Fruit fly (Drosophila melanogaster): ENCODE results near the gene CG14820.

DNA sequence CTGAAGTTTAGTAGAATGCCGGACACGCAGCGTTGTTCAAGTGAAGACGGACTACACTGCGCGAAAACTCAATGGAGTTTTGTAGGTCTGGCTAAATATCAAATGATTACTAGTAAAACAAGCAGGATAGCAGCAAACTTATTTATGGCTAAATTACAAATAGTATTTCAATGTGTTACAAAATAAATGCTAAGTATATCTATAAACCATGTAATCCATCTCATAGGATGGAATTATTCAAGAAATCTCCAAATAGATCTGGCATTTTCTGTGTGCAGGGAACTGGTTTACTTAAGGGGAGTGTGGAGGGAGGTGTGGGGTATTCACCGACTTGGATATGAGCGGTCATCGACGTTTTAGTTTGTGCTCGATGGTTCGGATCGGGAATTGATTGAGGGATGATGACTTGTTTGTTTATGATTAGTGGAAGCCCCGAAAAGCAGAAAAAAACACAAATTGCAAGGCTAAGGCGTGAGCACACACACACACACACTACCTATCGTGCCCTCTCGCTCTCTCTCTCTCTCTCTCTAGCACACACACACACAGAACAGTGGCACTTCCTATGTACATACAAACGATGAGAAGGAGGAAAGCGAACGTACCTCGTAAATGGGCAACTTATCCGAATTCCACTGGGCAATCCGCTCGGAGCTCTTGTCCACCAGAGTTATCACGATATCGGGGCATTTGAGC is 31.2 kb downstream of the CG14820 start:
- TF ChIP-seq N (GFP tag; optimal IDR thresholded peaks at IDR 0.05) (peak; percentile 16), fru (GFP tag; optimal IDR thresholded peaks at IDR 0.05) (peak; percentile 39), pan (optimal IDR thresholded peaks at IDR 0.05) (no peak), foxo (GFP tag; optimal IDR thresholded peaks at IDR 0.05) (peak in 1 of 2 experiments; percentile 24), Myc (optimal IDR thresholded peaks at IDR 0.05) (no peak), Dfd (GFP tag; optimal IDR thresholded peaks at IDR 0.05) (no peak), usp (GFP tag; optimal IDR thresholded peaks at IDR 0.05) (no peak), brk (GFP tag; optimal IDR thresholded peaks at IDR 0.05) (no peak), woc (GFP tag; optimal IDR thresholded peaks at IDR 0.05) (peak; percentile 59), psq (GFP tag; optimal IDR thresholded peaks at IDR 0.05) (no peak), Dif (GFP tag; optimal IDR thresholded peaks at IDR 0.05; ENCODE audit: partially characterized antibody) (no peak), Sp1 (GFP tag; optimal IDR thresholded peaks at IDR 0.05) (no peak)

Measured in whole organism, wandering third instar larva.